Worm (Caenorhabditis elegans): ENCODE results near the gene sre-35.
"Not testable (repeated sequence)": the region's sequence is repeated elsewhere in the genome, so short reads cannot be mapped to it uniquely, and the experiment has no call there.

DNA sequence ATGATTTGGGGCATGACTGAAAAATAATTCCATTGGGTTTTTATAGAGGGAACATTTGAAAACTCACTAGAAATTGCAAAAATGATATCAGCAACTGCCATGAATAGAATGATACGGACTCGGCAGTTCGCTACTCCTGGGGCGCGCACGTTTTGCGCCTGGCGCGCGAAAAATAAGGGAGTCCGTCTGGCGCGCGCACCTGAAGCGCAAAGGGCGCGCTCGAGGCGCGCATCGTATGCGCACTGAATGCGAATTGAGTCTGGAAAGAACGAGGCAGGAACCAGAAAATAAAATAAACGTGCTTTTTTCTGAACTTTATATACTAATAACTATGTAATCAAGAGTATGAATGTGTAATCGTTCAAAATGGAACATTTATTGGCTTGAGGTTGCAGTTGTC is 11.5 kb downstream of the sre-35 start, which contains the start of gene Y57A10C.10:
- not testable (repeated sequence) for TF ChIP-seq ZK546.5 (tag; optimal IDR thresholded peaks at IDR 0.05); lin-11 (tag; optimal IDR thresholded peaks at IDR 0.05); unc-55 (GFP tag; optimal IDR thresholded peaks at IDR 0.05); nhr-11 (tag; optimal IDR thresholded peaks at IDR 0.05); elt-1 (tag; optimal IDR thresholded peaks at IDR 0.05); egl-27 (tag; optimal IDR thresholded peaks at IDR 0.05); dmd-4 (tag; optimal IDR thresholded peaks at IDR 0.05); lin-13 (GFP tag; optimal IDR thresholded peaks at IDR 0.05); Y55F3AM.14 (GFP tag; optimal IDR thresholded peaks at IDR 0.05); snpc-4 (tag; optimal IDR thresholded peaks at IDR 0.05); mdl-1 (tag; optimal IDR thresholded peaks at IDR 0.05); mab-5 (tag; optimal IDR thresholded peaks at IDR 0.05); unc-39 (tag; optimal IDR thresholded peaks at IDR 0.05); unc-62 (GFP tag; optimal IDR thresholded peaks at IDR 0.05)

Measured in whole organism, L2 larva.